Worm (Caenorhabditis elegans) whole organism, L2 larva: ENCODE results near the gene Y37E11AR.7.

ENCODE experiments used
- ama-1 ChIP-seq: fragments of 150-350 bp; optimal IDR thresholded peaks from 2 replicates; lab custom pipeline; 2018; ENCODE audit warnings: inconsistent platforms
- elt-3 ChIP-seq: sonication (generic microtip); optimal IDR thresholded peaks from 2 replicates; lab custom pipeline; 2017; ENCODE audit warnings: missing biosample characterization, missing genetic modification characterization
- nhr-6 ChIP-seq: fragments of 150-350 bp; optimal IDR thresholded peaks from 2 replicates; lab custom pipeline; 2014; ENCODE audit warnings: missing biosample characterization, missing genetic modification characterization

DNA sequence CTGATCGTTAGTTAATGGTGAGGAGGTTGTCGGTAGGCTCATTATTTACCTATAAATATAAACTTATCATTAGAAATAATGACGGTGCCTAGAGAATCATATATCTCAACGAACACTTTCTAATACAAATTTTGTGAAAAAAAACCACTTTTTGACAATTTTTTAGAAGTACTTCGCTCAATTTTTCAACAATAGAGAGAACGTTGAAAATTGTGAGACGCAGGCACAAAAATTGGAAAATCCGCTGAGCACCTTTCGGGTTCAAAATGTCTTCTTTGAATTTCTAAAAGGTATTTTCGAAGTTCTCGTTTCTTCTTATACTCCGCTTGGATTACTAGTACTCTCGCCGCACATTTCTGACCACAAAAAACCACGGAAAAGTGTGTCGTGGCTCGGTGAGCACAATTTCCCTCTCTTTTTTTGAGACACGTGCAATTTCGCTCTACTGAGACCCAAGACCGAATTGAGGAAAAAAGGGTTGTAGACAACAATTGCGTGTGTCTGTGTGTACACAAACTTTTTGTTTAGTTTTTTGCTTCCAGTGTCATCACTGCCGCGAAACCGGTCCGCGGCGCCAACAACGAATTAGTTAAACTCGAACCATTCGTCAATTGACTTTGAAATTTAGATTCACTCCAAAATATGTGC lies 14.3 kb downstream of the Y37E11AR.7 start, which contains the start of gene nape-1:
- TF ChIP-seq ama-1 (lab: Kevin White, UChicago) (no peak), elt-3 (tag; lab: Kevin White, UChicago) (no peak), nhr-6 (tag; lab: Kevin White, UChicago) (no peak)
